Worm (Caenorhabditis elegans) whole organism, midembryonic: ENCODE measurements around the gene F01D5.10.

Experiments used
- T22C8.4 ChIP-seq: fragments of 200-800 bp; sonication (Bioruptor generic); IDR thresholded peaks from 2 replicates; pipeline ENCODE4 v1.3.6; 2022; ENCODE audit warnings: missing genetic modification characterization, missing compliant biosample characterization
- flt-1 ChIP-seq: fragments of 200-800 bp; sonication (Bioruptor generic); IDR thresholded peaks from 2 replicates; pipeline ENCODE4 v1.3.6; 2022; ENCODE audit warnings: missing genetic modification characterization, missing compliant biosample characterization
- ref-1 ChIP-seq: fragments of 200-800 bp; sonication (Bioruptor generic); conservative IDR thresholded peaks from 2 replicates; pipeline ENCODE4 v1.3.6; 2022; ENCODE audit warnings: missing genetic modification reagents, missing genetic modification characterization, missing compliant biosample characterization
- tab-1 ChIP-seq: fragments of 200-800 bp; sonication (Bioruptor generic); IDR thresholded peaks from 2 replicates; pipeline ENCODE4 v1.3.6; 2022; ENCODE audit warnings: missing genetic modification characterization, missing compliant biosample characterization
- ztf-23 ChIP-seq: fragments of 200-800 bp; sonication (Bioruptor generic); IDR thresholded peaks from 2 replicates; pipeline ENCODE4 v1.3.6; 2022; ENCODE audit warnings: missing genetic modification reagents, missing genetic modification characterization, missing compliant biosample characterization
- ztf-29 ChIP-seq: fragments of 200-800 bp; sonication (Bioruptor generic); IDR thresholded peaks from 2 replicates; pipeline ENCODE4 v1.3.6; 2022; ENCODE audit warnings: missing genetic modification reagents, missing genetic modification characterization, missing compliant biosample characterization

DNA sequence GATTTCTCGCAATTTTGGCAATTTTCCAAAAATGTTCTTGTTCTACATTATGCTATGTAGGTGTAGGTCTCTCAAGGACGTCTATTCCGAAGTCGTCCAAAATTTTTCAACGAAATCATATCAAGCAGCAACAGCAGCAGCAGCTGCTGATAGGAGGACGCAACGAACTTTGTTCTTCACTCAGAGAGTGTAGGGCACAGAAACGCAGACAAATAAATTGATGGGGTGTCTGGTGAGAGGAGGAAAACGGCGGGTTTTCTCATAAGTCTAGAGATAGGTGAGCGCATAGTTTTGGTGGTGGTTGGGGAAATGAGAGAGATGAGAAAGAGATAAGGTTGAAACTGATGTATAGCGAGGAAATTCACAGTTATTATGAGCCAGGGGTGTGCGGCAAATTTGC, 28.0 kb upstream of the F01D5.10 start:
- no peak for TF ChIP-seq flt-1
- no peak for TF ChIP-seq ztf-29 (GFP tag; lab: Robert Waterston, UW)
- no peak for TF ChIP-seq tab-1 (GFP tag; lab: Robert Waterston, UW)
- no peak for TF ChIP-seq ref-1 (GFP tag; lab: Robert Waterston, UW)
- TF ChIP-seq ztf-23 (GFP tag; lab: Robert Waterston, UW), result no peak
- no peak for TF ChIP-seq T22C8.4
